Worm (Caenorhabditis elegans): ENCODE measurements around the gene otpl-1.

DNA sequence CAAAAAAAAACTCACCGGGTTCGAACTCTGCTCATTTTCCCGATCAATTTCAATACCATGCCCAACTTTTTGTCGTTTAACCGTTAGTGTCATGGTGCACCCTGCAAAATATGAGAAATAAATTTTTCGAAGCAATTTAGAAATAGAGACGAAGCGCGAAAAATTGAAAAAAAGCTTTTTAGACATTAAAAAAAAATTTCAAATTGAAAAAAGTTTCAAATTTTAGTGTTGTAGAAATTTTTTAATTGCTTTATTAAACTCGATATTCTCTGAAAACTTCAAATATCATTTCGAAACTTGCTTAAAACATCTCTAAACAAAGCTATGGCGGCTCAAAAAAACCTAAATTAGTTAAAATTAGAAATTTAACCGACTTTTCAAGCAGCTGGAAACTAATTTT lies 21.3 kb upstream of the otpl-1 start, which contains the start of gene nstp-6:
- no peak for TF ChIP-seq med-1 (GFP tag; optimal IDR thresholded peaks at IDR 0.05; ENCODE audit: insufficient read depth)
- no peak for TF ChIP-seq klf-2 (GFP tag; conservative IDR thresholded peaks at IDR 0.05)
